Worm (Caenorhabditis elegans): ENCODE data around the gene vps-24.

DNA sequence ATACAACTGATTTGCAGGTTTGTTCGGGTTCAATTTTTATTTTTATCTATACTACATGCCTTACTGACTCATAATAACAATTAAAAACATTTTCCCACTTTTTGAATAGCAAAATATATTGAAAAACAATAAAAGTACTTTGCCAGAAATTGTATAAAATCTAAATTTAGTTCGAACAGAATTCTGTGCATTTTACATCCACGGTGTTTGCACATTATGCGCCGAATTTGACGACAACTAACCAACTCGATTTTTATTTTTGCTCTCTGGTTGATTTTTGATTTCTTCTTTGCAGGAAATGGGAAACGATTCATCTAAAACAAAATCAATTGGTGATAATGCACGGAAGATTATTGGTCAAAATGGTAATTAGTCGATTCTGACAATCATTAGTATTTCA, 47.0 kb upstream of the vps-24 start:
- TF ChIP-seq ztf-16 (tag; optimal IDR thresholded peaks at IDR 0.05), result no peak
- no peak for TF ChIP-seq ceh-34 (tag; optimal IDR thresholded peaks at IDR 0.05)
- TF ChIP-seq zip-5 (tag; optimal IDR thresholded peaks at IDR 0.05), result no peak
- no peak for TF ChIP-seq sox-2 (GFP tag; IDR thresholded peaks at IDR 0.05)
